Worm (Caenorhabditis elegans) whole organism, L2 larva: Measurements from ENCODE around the gene ugt-17.

ENCODE experiments used
- C34F6.9 ChIP-seq: fragments of 150-350 bp; optimal IDR thresholded peaks from 2 replicates; lab custom pipeline; 2014; ENCODE audit warnings: missing biosample characterization, missing genetic modification characterization
- lin-39 ChIP-seq: fragments of 150-350 bp; optimal IDR thresholded peaks from 2 replicates; lab custom pipeline; 2014; ENCODE audit warnings: missing biosample characterization, missing genetic modification reagents, missing genetic modification characterization
- lsy-2 ChIP-seq, 2 experiments: fragments of 150-350 bp in 1 of 2; sonication (generic microtip) in 1 of 2; optimal IDR thresholded peaks; 2 replicates each; lab custom pipeline; 2014 to 2017; ENCODE audit warnings: missing biosample characterization in 2 of 2, missing genetic modification characterization in 2 of 2
- mdl-1 ChIP-seq, 2 experiments: fragments of 150-350 bp in 1 of 2; sonication (generic microtip) in 1 of 2; optimal IDR thresholded peaks; 2 replicates each; lab custom pipeline; 2017; ENCODE audit warnings: missing biosample characterization in 2 of 2, missing genetic modification characterization in 2 of 2
- nhr-6 ChIP-seq: fragments of 150-350 bp; optimal IDR thresholded peaks from 2 replicates; lab custom pipeline; 2014; ENCODE audit warnings: missing biosample characterization, missing genetic modification characterization
- skn-1 ChIP-seq: sonication (generic microtip); optimal IDR thresholded peaks from 2 replicates; lab custom pipeline; 2017; ENCODE audit warnings: missing biosample characterization, missing genetic modification characterization
- unc-55 ChIP-seq: fragments of 150-350 bp; sonication (generic microtip); optimal IDR thresholded peaks from 3 replicates; lab custom pipeline; 2014; ENCODE audit warnings: missing biosample characterization, missing genetic modification reagents, missing genetic modification characterization

The ugt-17 gene

DNA sequence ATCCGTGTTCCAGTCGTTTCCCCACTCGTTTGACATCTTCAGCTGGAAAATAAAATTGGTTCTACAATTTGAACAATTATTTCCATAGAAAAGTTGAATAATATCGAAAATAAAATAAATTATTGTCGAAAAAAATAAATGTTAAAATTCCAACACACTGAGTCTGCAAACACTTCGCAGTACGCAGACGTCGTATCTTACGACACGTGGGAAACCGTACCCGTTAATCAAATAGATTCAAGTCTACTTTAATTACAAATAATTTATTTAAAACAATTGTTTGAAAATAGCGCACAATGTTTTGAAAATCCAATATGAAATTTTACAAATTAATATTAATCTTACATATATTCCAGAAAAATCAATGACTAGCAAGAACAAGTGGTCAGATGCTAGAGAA, 49.9 kb downstream of the ugt-17 start, which contains the start of gene yif-1:
Gene yif-1, minus strand, starts transcription at position 42 of the 400 bp plus-strand sequence.
- peak; percentile 24 for TF ChIP-seq unc-55 (GFP tag; lab: Kevin White, UChicago)
- peak; percentile 14 to 90 for TF ChIP-seq lsy-2 (tag; optimal IDR thresholded peaks at IDR 0.05; lab: Kevin White, UChicago)
- TF ChIP-seq mdl-1 (tag; optimal IDR thresholded peaks at IDR 0.05; lab: Kevin White, UChicago), result no peak
- TF ChIP-seq skn-1 (tag; lab: Kevin White, UChicago), result no peak
- no peak for TF ChIP-seq nhr-6 (tag; lab: Kevin White, UChicago)
- peak; percentile 47 for TF ChIP-seq C34F6.9
- no peak for TF ChIP-seq lin-39
- TF ChIP-seq, all 48 proteins: peak for 3
